Worm (Caenorhabditis elegans) whole organism, L4 larva: ENCODE measurements around the gene trpp-6.

ENCODE experiments used
- D1046.2 ChIP-seq: fragments of 200-800 bp; sonication (Bioruptor generic); IDR thresholded peaks from 2 replicates; pipeline ENCODE4 v1.3.6; 2022; ENCODE audit warnings: missing genetic modification characterization, missing compliant biosample characterization
- F10B5.3 ChIP-seq: sonication (generic microtip); optimal IDR thresholded peaks from 2 replicates; lab custom pipeline; 2016; ENCODE audit warnings: mild to moderate bottlenecking, missing genetic modification characterization, missing compliant biosample characterization
- F37D6.2 ChIP-seq: sonication (generic microtip); optimal IDR thresholded peaks from 2 replicates; lab custom pipeline; 2016; ENCODE audit warnings: mild to moderate bottlenecking, missing genetic modification characterization, missing compliant biosample characterization
- T20F7.1 ChIP-seq: fragments of 200-800 bp; sonication (Bioruptor generic); optimal IDR thresholded peaks from 2 replicates; lab custom pipeline; 2018; ENCODE audit warnings: mild to moderate bottlenecking, missing genetic modification characterization, missing compliant biosample characterization
- T26A8.4 ChIP-seq: fragments of 200-800 bp; sonication (Bioruptor generic); IDR thresholded peaks from 2 replicates; pipeline ENCODE4 v1.3.6; 2022; ENCODE audit warnings: missing genetic modification characterization, missing compliant biosample characterization
- Y75B8A.6 ChIP-seq: fragments of 200-800 bp; sonication (Bioruptor generic); IDR thresholded peaks from 2 replicates; pipeline ENCODE4 v1.3.6; 2022; ENCODE audit warnings: missing genetic modification reagents, missing genetic modification characterization, missing compliant biosample characterization
- aha-1 ChIP-seq: fragments of 150-350 bp; peaks from one replicate; lab custom pipeline; 2014; ENCODE audit warnings: missing biosample characterization, missing genetic modification characterization
- ces-1 ChIP-seq: fragments of 150-350 bp; sonication (generic microtip); optimal IDR thresholded peaks from 4 replicates; lab custom pipeline; 2014; ENCODE audit warnings: missing biosample characterization, missing genetic modification reagents, missing genetic modification characterization
- cey-2 ChIP-seq: sonication (generic microtip); optimal IDR thresholded peaks from 3 replicates; lab custom pipeline; 2017; ENCODE audit warnings: missing genetic modification characterization, mild to moderate bottlenecking, missing compliant biosample characterization, antibody characterized with exemption, borderline replicate concordance; ENCODE audit not compliant: insufficient read depth
- daf-19 ChIP-seq: fragments of 200-800 bp; sonication (Bioruptor generic); conservative IDR thresholded peaks from 2 replicates; pipeline ENCODE4 v1.3.6; 2022; ENCODE audit warnings: missing genetic modification characterization, missing compliant biosample characterization
- daf-8 ChIP-seq: fragments of 200-800 bp; sonication (Bioruptor generic); IDR thresholded peaks from 2 replicates; pipeline ENCODE4 v1.3.6; 2022; ENCODE audit warnings: missing genetic modification characterization, missing compliant biosample characterization
- dmd-8 ChIP-seq: fragments of 200-800 bp; sonication (Bioruptor generic); IDR thresholded peaks from 2 replicates; pipeline ENCODE4 v1.3.6; 2022; ENCODE audit warnings: missing genetic modification characterization, missing compliant biosample characterization
- dmd-9 ChIP-seq: fragments of 200-800 bp; sonication (Bioruptor generic); IDR thresholded peaks from 2 replicates; pipeline ENCODE4 v1.3.6; 2022; ENCODE audit warnings: missing genetic modification reagents, missing genetic modification characterization, missing compliant biosample characterization
- dve-1 ChIP-seq: sonication (generic microtip); optimal IDR thresholded peaks from 2 replicates; lab custom pipeline; 2017; ENCODE audit warnings: antibody characterized with exemption, mild to moderate bottlenecking, missing genetic modification characterization, missing compliant biosample characterization; ENCODE audit not compliant: insufficient read depth
- egl-43 ChIP-seq: fragments of 200-800 bp; sonication (Bioruptor generic); IDR thresholded peaks from 2 replicates; pipeline ENCODE4 v1.3.6; 2022; ENCODE audit warnings: missing genetic modification reagents, missing genetic modification characterization, missing compliant biosample characterization
- gei-8 ChIP-seq: fragments of 200-800 bp; sonication (Bioruptor generic); optimal IDR thresholded peaks from 2 replicates; lab custom pipeline; 2018; ENCODE audit warnings: mild to moderate bottlenecking, missing genetic modification characterization, missing compliant biosample characterization
- hif-1 ChIP-seq, 2 experiments: sonication (generic microtip); optimal IDR thresholded peaks; 2 replicates each; lab custom pipeline; 2016 to 2017; ENCODE audit warnings: missing compliant biosample characterization in 2 of 2, missing genetic modification characterization in 2 of 2, missing genetic modification reagents in 2 of 2, missing genotype in 2 of 2, mild to moderate bottlenecking in 1 of 2
- hlh-11 ChIP-seq: fragments of 200-800 bp; sonication (Bioruptor generic); optimal IDR thresholded peaks from 2 replicates; lab custom pipeline; 2018; ENCODE audit warnings: mild to moderate bottlenecking, missing genetic modification characterization, missing compliant biosample characterization
- hlh-30 ChIP-seq: sonication (generic microtip); optimal IDR thresholded peaks from 2 replicates; lab custom pipeline; 2017; ENCODE audit warnings: antibody characterized with exemption, mild to moderate bottlenecking, missing genetic modification characterization, missing compliant biosample characterization; ENCODE audit not compliant: insufficient read depth
- jun-1 ChIP-seq: fragments of 150-350 bp; optimal IDR thresholded peaks from 2 replicates; lab custom pipeline; 2014; ENCODE audit warnings: missing biosample characterization, missing genetic modification reagents, missing genetic modification characterization
- lin-1 ChIP-seq: fragments of 200-800 bp; sonication (Bioruptor generic); IDR thresholded peaks from 2 replicates; pipeline ENCODE4 v1.3.6; 2022; ENCODE audit warnings: missing genetic modification reagents, missing genetic modification characterization, missing compliant biosample characterization
- lin-15B ChIP-seq: fragments of 150-350 bp; sonication (generic microtip); optimal IDR thresholded peaks from 3 replicates; lab custom pipeline; 2014; ENCODE audit warnings: missing biosample characterization, missing genetic modification characterization
- lin-29 ChIP-seq: fragments of 200-800 bp; sonication (Bioruptor generic); IDR thresholded peaks from 2 replicates; pipeline ENCODE4 v1.3.6; 2022; ENCODE audit warnings: missing genetic modification reagents, missing genetic modification characterization, missing compliant biosample characterization
- lsy-2 ChIP-seq, 2 experiments: fragments of 150-350 bp in 1 of 2; sonication (generic microtip) in 1 of 2; optimal IDR thresholded peaks; 2 replicates each; lab custom pipeline; 2014 to 2017; ENCODE audit warnings: missing biosample characterization in 2 of 2, missing genetic modification characterization in 2 of 2
- madf-9 ChIP-seq: fragments of 200-800 bp; sonication (Bioruptor generic); conservative IDR thresholded peaks from 2 replicates; pipeline ENCODE4 v1.3.6; 2022; ENCODE audit warnings: missing genetic modification reagents, missing genetic modification characterization, missing compliant biosample characterization
- mdl-1 ChIP-seq, 2 experiments: fragments of 150-350 bp in 1 of 2; sonication (generic microtip) in 1 of 2; optimal IDR thresholded peaks; 2 replicates each; lab custom pipeline; 2014 to 2017; ENCODE audit warnings: missing biosample characterization in 2 of 2, missing genetic modification characterization in 2 of 2
- mdt-29 ChIP-seq: fragments of 200-800 bp; sonication (Bioruptor generic); IDR thresholded peaks from 2 replicates; pipeline ENCODE4 v1.3.6; 2022; ENCODE audit warnings: missing genetic modification reagents, missing genetic modification characterization, missing compliant biosample characterization
- mep-1 ChIP-seq: fragments of 150-350 bp; sonication (generic microtip); optimal IDR thresholded peaks from 3 replicates; lab custom pipeline; 2014; ENCODE audit warnings: missing biosample characterization, missing genetic modification characterization
- mes-2 ChIP-seq: sonication (generic microtip); optimal IDR thresholded peaks from 2 replicates; lab custom pipeline; 2016; ENCODE audit warnings: missing genotype, mild to moderate bottlenecking, missing genetic modification characterization, missing compliant biosample characterization; ENCODE audit not compliant: poor library complexity, severe bottlenecking
- mxl-3 ChIP-seq: fragments of 200-800 bp; sonication (Bioruptor generic); optimal IDR thresholded peaks from 2 replicates; lab custom pipeline; 2018; ENCODE audit warnings: mild to moderate bottlenecking, missing genetic modification characterization, missing compliant biosample characterization
- nhr-10 ChIP-seq: fragments of 150-350 bp; optimal IDR thresholded peaks from 2 replicates; lab custom pipeline; 2014; ENCODE audit warnings: missing biosample characterization, missing genetic modification characterization
- nhr-25 ChIP-seq: sonication (generic microtip); optimal IDR thresholded peaks from 2 replicates; lab custom pipeline; 2017; ENCODE audit warnings: missing genetic modification characterization, mild to moderate bottlenecking, missing compliant biosample characterization, antibody characterized with exemption, moderate library complexity, borderline replicate concordance; ENCODE audit not compliant: insufficient read depth
- nhr-28 ChIP-seq: fragments of 150-350 bp; optimal IDR thresholded peaks from 2 replicates; lab custom pipeline; 2014; ENCODE audit warnings: missing biosample characterization, missing genetic modification characterization
- nhr-42 ChIP-seq: fragments of 200-800 bp; sonication (Bioruptor generic); IDR thresholded peaks from 2 replicates; pipeline ENCODE4 v1.3.6; 2022; ENCODE audit warnings: missing genetic modification characterization, missing compliant biosample characterization
- nhr-6 ChIP-seq: fragments of 150-350 bp; optimal IDR thresholded peaks from 2 replicates; lab custom pipeline; 2014; ENCODE audit warnings: missing biosample characterization, missing genetic modification characterization
- nhr-77 ChIP-seq: fragments of 150-350 bp; optimal IDR thresholded peaks from 2 replicates; lab custom pipeline; 2014; ENCODE audit warnings: missing biosample characterization, missing genetic modification characterization
- pqm-1 ChIP-seq: sonication (generic microtip); optimal IDR thresholded peaks from 2 replicates; lab custom pipeline; 2017; ENCODE audit warnings: missing biosample characterization, missing genetic modification characterization
- sdz-12 ChIP-seq: fragments of 200-800 bp; sonication (Bioruptor generic); optimal IDR thresholded peaks from 2 replicates; lab custom pipeline; 2018; ENCODE audit warnings: mild to moderate bottlenecking, missing genetic modification characterization, missing compliant biosample characterization
- set-16 ChIP-seq: fragments of 200-800 bp; sonication (Bioruptor generic); IDR thresholded peaks from 2 replicates; pipeline ENCODE4 v1.3.6; 2022; ENCODE audit warnings: missing genetic modification reagents, missing genetic modification characterization, missing compliant biosample characterization
- skn-1 ChIP-seq: fragments of 150-350 bp; optimal IDR thresholded peaks from 2 replicates; lab custom pipeline; 2014; ENCODE audit warnings: missing biosample characterization, missing genetic modification characterization
- spr-3 ChIP-seq: fragments of 200-800 bp; sonication (Bioruptor generic); optimal IDR thresholded peaks from 2 replicates; lab custom pipeline; 2018; ENCODE audit warnings: mild to moderate bottlenecking, missing genetic modification characterization, missing compliant biosample characterization
- tra-1 ChIP-seq: fragments of 200-800 bp; sonication (Bioruptor generic); IDR thresholded peaks from 2 replicates; pipeline ENCODE4 v1.3.6; 2022; ENCODE audit warnings: missing genetic modification reagents, missing genetic modification characterization, missing compliant biosample characterization
- unc-39 ChIP-seq: sonication (generic microtip); optimal IDR thresholded peaks from 2 replicates; lab custom pipeline; 2017; ENCODE audit warnings: missing biosample characterization, missing genetic modification characterization
- zag-1 ChIP-seq: fragments of 150-350 bp; optimal IDR thresholded peaks from 2 replicates; lab custom pipeline; 2014; ENCODE audit warnings: missing biosample characterization, missing genetic modification characterization
- zfp-2 ChIP-seq: sonication (generic microtip); optimal IDR thresholded peaks from 2 replicates; lab custom pipeline; 2016; ENCODE audit warnings: mild to moderate bottlenecking, missing genetic modification characterization, missing compliant biosample characterization
- zfp-3 ChIP-seq: fragments of 200-800 bp; sonication (Bioruptor generic); conservative IDR thresholded peaks from 2 replicates; pipeline ENCODE4 v1.3.6; 2022; ENCODE audit warnings: missing genetic modification reagents, missing genetic modification characterization, missing compliant biosample characterization
- zip-2 ChIP-seq: fragments of 150-350 bp; optimal IDR thresholded peaks from 2 replicates; lab custom pipeline; 2014; ENCODE audit warnings: missing biosample characterization, missing genetic modification characterization
- ztf-11 ChIP-seq: fragments of 150-350 bp; optimal IDR thresholded peaks from 2 replicates; lab custom pipeline; 2014; ENCODE audit warnings: missing biosample characterization, missing genetic modification characterization
- ztf-7 ChIP-seq: fragments of 150-350 bp; optimal IDR thresholded peaks from 2 replicates; lab custom pipeline; 2014; ENCODE audit warnings: missing biosample characterization, missing genetic modification characterization

The trpp-6 gene

ce11 chrV:9978425-9978824 lies 13.3 kb upstream of the trpp-6 start (continued):
- no peak for TF ChIP-seq lin-15B
- no peak for TF ChIP-seq pqm-1
- no peak for TF ChIP-seq Y75B8A.6 (GFP tag; lab: Robert Waterston, UW)
- no peak for TF ChIP-seq ztf-11 (tag; lab: Kevin White, UChicago)
- no peak for TF ChIP-seq nhr-10 (tag; lab: Kevin White, UChicago)
- no peak for TF ChIP-seq F37D6.2 (tag; lab: Kevin White, UChicago)
- no peak for TF ChIP-seq nhr-6 (tag; lab: Kevin White, UChicago)
- no peak for TF ChIP-seq nhr-42 (GFP tag; lab: Robert Waterston, UW)
- no peak for TF ChIP-seq sdz-12 (GFP tag; lab: Kevin White, UChicago)
- TF ChIP-seq zfp-3 (GFP tag; lab: Robert Waterston, UW), result no peak
- no peak for TF ChIP-seq dmd-8
- no peak for TF ChIP-seq daf-8 (GFP tag; lab: Robert Waterston, UW)
- TF ChIP-seq skn-1, result no peak
- peak in 1 of 2 experiments; percentile 41 for TF ChIP-seq lsy-2 (tag; optimal IDR thresholded peaks at IDR 0.05; lab: Kevin White, UChicago)
- no peak for TF ChIP-seq dve-1
- TF ChIP-seq egl-43 (GFP tag; lab: Robert Waterston, UW), result peak; percentile 65; the same call in 1 of the 2 replicates
- TF ChIP-seq spr-3 (GFP tag; lab: Kevin White, UChicago), result no peak
- no peak for TF ChIP-seq hlh-30
- no peak for TF ChIP-seq cey-2 (tag; lab: Kevin White, UChicago)
- no peak for TF ChIP-seq zag-1 (tag; lab: Kevin White, UChicago)
- TF ChIP-seq zip-2 (tag; lab: Kevin White, UChicago), result no peak
- TF ChIP-seq gei-8 (GFP tag; lab: Kevin White, UChicago), result no peak
- TF ChIP-seq tra-1 (GFP tag; lab: Robert Waterston, UW), result no peak
- no peak for TF ChIP-seq D1046.2
- TF ChIP-seq hif-1 (tag; optimal IDR thresholded peaks at IDR 0.05; lab: Kevin White, UChicago), result no peak
- no peak for TF ChIP-seq ces-1
- no peak for TF ChIP-seq daf-19 (GFP tag; lab: Robert Waterston, UW)
- no peak for TF ChIP-seq F10B5.3 (tag; lab: Kevin White, UChicago)
- no peak for TF ChIP-seq ztf-7
- no peak for TF ChIP-seq unc-39 (tag; lab: Kevin White, UChicago)
- no peak for TF ChIP-seq hlh-11 (tag; lab: Kevin White, UChicago)
- no peak for TF ChIP-seq zfp-2 (tag; lab: Kevin White, UChicago)
- TF ChIP-seq madf-9 (GFP tag; lab: Robert Waterston, UW), result no peak
- TF ChIP-seq, all 104 proteins: peak for 13

- TF ChIP-seq set-16 (GFP tag; lab: Robert Waterston, UW), result peak; percentile 51; the same call in 1 of the 2 replicates
- peak; percentile 63 for TF ChIP-seq hlh-30
- TF ChIP-seq nhr-77 (tag; lab: Kevin White, UChicago), result peak; percentile 16
- TF ChIP-seq nhr-25 (tag; lab: Kevin White, UChicago), result peak; percentile 38
- peak; percentile 73 for TF ChIP-seq dmd-9 (GFP tag; lab: Robert Waterston, UW)
- peak; percentile 15 for TF ChIP-seq jun-1 (tag; lab: Kevin White, UChicago)
- peak; percentile 50 for TF ChIP-seq nhr-28
- peak; percentile 78; the same call in 1 of the 2 replicates for TF ChIP-seq nhr-42 (GFP tag; lab: Robert Waterston, UW)
- TF ChIP-seq mep-1 (tag; lab: Kevin White, UChicago), result peak; percentile 88
- peak; percentile 45 for TF ChIP-seq mxl-3 (GFP tag; lab: Kevin White, UChicago)
- TF ChIP-seq hlh-11 (tag; lab: Kevin White, UChicago), result peak; percentile 67
- peak; percentile 72; the same call in 1 of the 2 replicates for TF ChIP-seq zfp-3 (GFP tag; lab: Robert Waterston, UW)
- peak; percentile 75 for TF ChIP-seq mes-2 (tag; lab: Kevin White, UChicago)
- TF ChIP-seq T26A8.4 (GFP tag; lab: Robert Waterston, UW), result peak; percentile 85
- TF ChIP-seq ztf-7, result peak; percentile 35
- TF ChIP-seq lin-1 (GFP tag; lab: Robert Waterston, UW), result peak; percentile 57; the same call in 1 of the 2 replicates
- peak; percentile 66 for TF ChIP-seq T20F7.1 (GFP tag; lab: Kevin White, UChicago)
- peak; percentile 40 for TF ChIP-seq aha-1 (tag; lab: Kevin White, UChicago)
- 0 out of 2 replicates have a peak, but pooled peaks have one; percentile 38 for TF ChIP-seq lin-29 (GFP tag; lab: Robert Waterston, UW)
- peak; percentile 64; the same call in 1 of the 2 replicates for TF ChIP-seq mdt-29 (GFP tag; lab: Robert Waterston, UW)
- TF ChIP-seq egl-43 (GFP tag; lab: Robert Waterston, UW), result peak; percentile 78
- peak; percentile 0 to 4 for TF ChIP-seq mdl-1 (tag; optimal IDR thresholded peaks at IDR 0.05; lab: Kevin White, UChicago)
Measured at ce11 chrV:9980731-9981483, 10.8 kb upstream of the trpp-6 start, which contains the start of the genes ruvb-1 and tofu-1. TSS of gene ruvb-1 (minus strand) at chrV:9980802. TSS of gene tofu-1 (plus strand) at chrV:9981147.
